Fruit fly (Drosophila melanogaster) whole organism, embryonic: Measurements from ENCODE around the gene CG33278.

Source experiments
- Adf1 ChIP-seq: fragments of 200-800 bp; sonication (Bioruptor generic); IDR thresholded peaks from 2 replicates; pipeline ENCODE4 v1.3.6; 2022; ENCODE audit warnings: missing biosample characterization, missing genetic modification characterization
- Atf3 ChIP-seq: fragments of 200-800 bp; sonication (Bioruptor generic); optimal IDR thresholded peaks from 3 replicates; lab custom pipeline; 2016; ENCODE audit warnings: missing biosample characterization, missing genetic modification characterization
- Awh ChIP-seq: fragments of 200-800 bp; sonication (Bioruptor generic); IDR thresholded peaks from 2 replicates; pipeline ENCODE4, ENCODE4 v1.3.6; 2022; ENCODE audit warnings: missing biosample characterization, missing genetic modification characterization
- BtbVII ChIP-seq: fragments of 200-800 bp; sonication (Bioruptor generic); optimal IDR thresholded peaks from 3 replicates; lab custom pipeline; 2017; ENCODE audit warnings: missing biosample characterization, mild to moderate bottlenecking, missing genetic modification characterization
- CG10209 ChIP-seq: fragments of 200-800 bp; sonication (Bioruptor generic); optimal IDR thresholded peaks from 3 replicates; lab custom pipeline; 2017; ENCODE audit warnings: missing biosample characterization, mild to moderate bottlenecking, missing genetic modification characterization, missing genetic modification reagents
- CG10979 ChIP-seq: fragments of 200-800 bp; sonication (Bioruptor generic); optimal IDR thresholded peaks from 2 replicates; lab custom pipeline; 2018; ENCODE audit warnings: missing biosample characterization, mild to moderate bottlenecking, missing genetic modification characterization, moderate library complexity
- CG14014 ChIP-seq: fragments of 200-800 bp; sonication (Bioruptor generic); IDR thresholded peaks from 2 replicates; pipeline ENCODE4 v1.3.6; 2022; ENCODE audit warnings: missing biosample characterization, missing genetic modification characterization
- CG14965 ChIP-seq: fragments of 200-800 bp; sonication (Bioruptor generic); optimal IDR thresholded peaks from 2 replicates; lab custom pipeline; 2016; ENCODE audit warnings: missing biosample characterization, missing genetic modification characterization, borderline replicate concordance
- CG15479 ChIP-seq: fragments of 200-800 bp; sonication (Bioruptor generic); optimal IDR thresholded peaks from 3 replicates; lab custom pipeline; 2019; ENCODE audit warnings: missing biosample characterization, mild to moderate bottlenecking, missing genetic modification characterization, moderate library complexity
- CG15601 ChIP-seq: fragments of 200-800 bp; sonication (Bioruptor generic); optimal IDR thresholded peaks from 3 replicates; lab custom pipeline; 2019; ENCODE audit warnings: missing biosample characterization, mild to moderate bottlenecking, missing genetic modification characterization, moderate library complexity
- CG1603 ChIP-seq: fragments of 200-800 bp; sonication (Bioruptor generic); optimal IDR thresholded peaks from 2 replicates; lab custom pipeline; 2019; ENCODE audit warnings: missing biosample characterization, mild to moderate bottlenecking, missing genetic modification characterization, moderate library complexity
- CG18011 ChIP-seq: fragments of 200-800 bp; sonication (Bioruptor generic); optimal IDR thresholded peaks from 2 replicates; lab custom pipeline; 2017; ENCODE audit warnings: missing biosample characterization, missing genetic modification characterization, mild to moderate bottlenecking, moderate library complexity, missing genotype
- CG18599 ChIP-seq: fragments of 200-800 bp; sonication (Bioruptor generic); optimal IDR thresholded peaks from 3 replicates; lab custom pipeline; 2017; ENCODE audit warnings: missing biosample characterization, missing genetic modification characterization, mild to moderate bottlenecking, moderate library complexity, missing genetic modification reagents
- CG2120 ChIP-seq: fragments of 200-800 bp; sonication (Bioruptor generic); optimal IDR thresholded peaks from 3 replicates; lab custom pipeline; 2016; ENCODE audit warnings: missing biosample characterization, missing genetic modification characterization
- CG2202 ChIP-seq: fragments of 200-800 bp; sonication (Bioruptor generic); optimal IDR thresholded peaks from 2 replicates; lab custom pipeline; 2018; ENCODE audit warnings: missing biosample characterization, mild to moderate bottlenecking, missing genetic modification characterization
- CG30403 ChIP-seq: fragments of 200-800 bp; sonication (Bioruptor generic); optimal IDR thresholded peaks from 3 replicates; lab custom pipeline; 2016; ENCODE audit warnings: missing biosample characterization, missing genetic modification characterization
- CG31224 ChIP-seq: fragments of 200-800 bp; sonication (Bioruptor generic); IDR thresholded peaks from 2 replicates; pipeline ENCODE4 v1.3.6; 2022; ENCODE audit warnings: missing biosample characterization, missing genetic modification characterization
- CG3163 ChIP-seq: fragments of 200-800 bp; sonication (Bioruptor generic); optimal IDR thresholded peaks from 3 replicates; lab custom pipeline; 2016; ENCODE audit warnings: missing biosample characterization, missing genetic modification characterization
- CG32772 ChIP-seq: fragments of 200-800 bp; sonication (Bioruptor generic); IDR thresholded peaks from 2 replicates; pipeline ENCODE4 v1.3.6; 2022; ENCODE audit warnings: missing biosample characterization, missing genetic modification characterization
- CG4617 ChIP-seq: fragments of 200-800 bp; sonication (Bioruptor generic); optimal IDR thresholded peaks from 3 replicates; lab custom pipeline; 2016; ENCODE audit warnings: missing biosample characterization, missing genetic modification characterization, borderline replicate concordance
- CG6254 ChIP-seq: fragments of 200-800 bp; sonication (Bioruptor generic); optimal IDR thresholded peaks from 3 replicates; lab custom pipeline; 2017; ENCODE audit warnings: mild to moderate bottlenecking, missing biosample characterization, missing genetic modification reagents, missing genetic modification characterization
- Dp ChIP-seq: fragments of 200-800 bp; sonication (Bioruptor generic); optimal IDR thresholded peaks from 2 replicates; lab custom pipeline; 2018; ENCODE audit warnings: missing biosample characterization, mild to moderate bottlenecking, missing genetic modification characterization, moderate library complexity
- Drgx ChIP-seq: fragments of 200-800 bp; sonication (Bioruptor generic); IDR thresholded peaks from 2 replicates; pipeline ENCODE4 v1.3.6; 2022; ENCODE audit warnings: missing biosample characterization, missing genetic modification characterization
- E2f1 ChIP-seq: fragments of 200-800 bp; sonication (Bioruptor generic); IDR thresholded peaks from 2 replicates; pipeline ENCODE4 v1.3.6; 2022; ENCODE audit warnings: missing biosample characterization, missing genetic modification characterization
- ERR ChIP-seq: fragments of 200-800 bp; sonication (Bioruptor generic); optimal IDR thresholded peaks from 2 replicates; lab custom pipeline; 2016; ENCODE audit warnings: missing biosample characterization, missing genetic modification characterization
- HLH4C ChIP-seq: fragments of 200-800 bp; sonication (Bioruptor generic); IDR thresholded peaks from 3 replicates; pipeline ENCODE4 v1.3.6; 2022; ENCODE audit warnings: missing biosample characterization, missing genetic modification characterization; ENCODE audit not compliant: partially characterized antibody
- HmgD ChIP-seq: fragments of 200-800 bp; sonication (Bioruptor generic); optimal IDR thresholded peaks from 3 replicates; lab custom pipeline; 2016; ENCODE audit warnings: missing biosample characterization, missing genetic modification characterization
- Jarid2 ChIP-seq: fragments of 200-800 bp; sonication (Bioruptor generic); optimal IDR thresholded peaks from 3 replicates; lab custom pipeline; 2017; ENCODE audit warnings: mild to moderate bottlenecking, missing biosample characterization, missing genetic modification reagents, missing genetic modification characterization
- Nf-YC ChIP-seq: fragments of 200-800 bp; optimal IDR thresholded peaks from 3 replicates; lab custom pipeline; 2019; ENCODE audit warnings: missing biosample characterization, mild to moderate bottlenecking, missing genetic modification characterization, moderate library complexity
- NfI ChIP-seq: fragments of 200-800 bp; sonication (Bioruptor generic); optimal IDR thresholded peaks from 3 replicates; lab custom pipeline; 2018; ENCODE audit warnings: missing biosample characterization, mild to moderate bottlenecking, missing genetic modification characterization, moderate library complexity
- Ptx1 ChIP-seq: fragments of 200-800 bp; sonication (Bioruptor generic); IDR thresholded peaks from 2 replicates; pipeline ENCODE4 v1.3.6; 2022; ENCODE audit warnings: missing biosample characterization, missing genetic modification characterization
- Side ChIP-seq: fragments of 200-800 bp; sonication (Bioruptor generic); optimal IDR thresholded peaks from 2 replicates; lab custom pipeline; 2016; ENCODE audit warnings: missing biosample characterization, missing genetic modification characterization
- ato ChIP-seq: fragments of 200-800 bp; sonication (Bioruptor generic); IDR thresholded peaks from 2 replicates; pipeline ENCODE4 v1.3.6; 2022; ENCODE audit warnings: missing biosample characterization, missing genetic modification characterization; ENCODE audit not compliant: partially characterized antibody
- bbx ChIP-seq: fragments of 200-800 bp; sonication (Bioruptor generic); IDR thresholded peaks from 2 replicates; pipeline ENCODE4 v1.3.6; 2022; ENCODE audit warnings: missing biosample characterization, missing genetic modification characterization; ENCODE audit not compliant: partially characterized antibody
- cad ChIP-seq: fragments of >200 bp; optimal IDR thresholded peaks from 2 replicates; lab custom pipeline; 2017; ENCODE audit warnings: missing biosample characterization, missing genetic modification characterization
- caup ChIP-seq: fragments of 200-800 bp; sonication (Bioruptor generic); optimal IDR thresholded peaks from 3 replicates; lab custom pipeline; 2017; ENCODE audit warnings: missing biosample characterization, mild to moderate bottlenecking, missing genetic modification characterization, moderate library complexity; ENCODE audit not compliant: severe bottlenecking
- gsb-n ChIP-seq: fragments of 200-800 bp; sonication (Bioruptor generic); optimal IDR thresholded peaks from 3 replicates; lab custom pipeline; 2018; ENCODE audit warnings: missing biosample characterization, mild to moderate bottlenecking, missing genetic modification characterization
- nerfin-1 ChIP-seq: fragments of 200-800 bp; sonication (Bioruptor generic); optimal IDR thresholded peaks from 3 replicates; lab custom pipeline; 2019; ENCODE audit warnings: missing biosample characterization, mild to moderate bottlenecking, missing genetic modification characterization, moderate library complexity
- odd ChIP-seq: fragments of 200-800 bp; sonication (Bioruptor generic); optimal IDR thresholded peaks from 2 replicates; lab custom pipeline; 2017; ENCODE audit warnings: missing biosample characterization, mild to moderate bottlenecking, missing genetic modification characterization
- pan ChIP-seq, 4 experiments: fragments of >200 bp in 3 of 4; fragments of 200-800 bp in 1 of 4; sonication (Bioruptor generic) in 1 of 4; optimal IDR thresholded peaks in 3 of 4; IDR thresholded peaks in 1 of 4; 2 replicates each; pipeline versions ENCODE4 v1.3.6 to Lab custom; 2017 to 2022; ENCODE audit warnings: missing biosample characterization in 2 of 4, missing genetic modification characterization in 2 of 4, mixed read lengths in 1 of 4
- sob ChIP-seq: fragments of 200-800 bp; sonication (Bioruptor generic); IDR thresholded peaks from 2 replicates; pipeline ENCODE4 v1.3.6; 2022; ENCODE audit warnings: missing biosample characterization, missing genetic modification characterization
- yki ChIP-seq: fragments of >200 bp; optimal IDR thresholded peaks from 3 replicates; lab custom pipeline; 2018
- zfh1 ChIP-seq: fragments of 200-800 bp; sonication (Bioruptor generic); IDR thresholded peaks from 3 replicates; pipeline ENCODE4 v1.3.6; 2022; ENCODE audit warnings: missing biosample characterization, missing genetic modification characterization

Gene CG33278

dm6 chr3L:7434715-7435653, 15.7 kb upstream of the CG33278 start, which contains the start of gene Rac2 (continued):
- TF ChIP-seq Nf-YC (peak; percentile 44), pan (optimal IDR thresholded peaks at IDR 0.05; lab: Kevin White, UChicago) (no peak), pan (GFP tag; optimal IDR thresholded peaks at IDR 0.05 in 1 of 2, IDR thresholded peaks at IDR 0.05 in 1 of 2) (peak in 1 of 2 experiments; percentile 16), CG32772 (peak; percentile 39; the same call in 1 of the 2 replicates), Adf1 (GFP tag; lab: Robert Waterston, UW) (peak; percentile 65), caup (GFP tag; lab: Kevin White, UChicago) (peak; percentile 54), Side (peak; percentile 12), CG1603 (tag; lab: Kevin White, UChicago) (peak; percentile 1), cad (GFP tag; lab: Kevin White, UChicago) (peak; percentile 76), BtbVII (GFP tag; lab: Kevin White, UChicago) (peak; percentile 26), CG14965 (no peak), NfI (GFP tag; lab: Kevin White, UChicago) (peak; percentile 13), gsb-n (tag; lab: Kevin White, UChicago) (peak; percentile 56), yki (lab: Kevin White, UChicago) (peak; percentile 95), Dp (GFP tag; lab: Kevin White, UChicago) (no peak), zfh1 (GFP tag; lab: Robert Waterston, UW) (no peak), CG2202 (tag; lab: Kevin White, UChicago) (peak; percentile 20), Ptx1 (GFP tag; lab: Robert Waterston, UW) (peak; percentile 30; the same call in 1 of the 2 replicates), ato (GFP tag; lab: Robert Waterston, UW) (no peak), HLH4C (GFP tag; lab: Robert Waterston, UW) (0 out of 3 replicates have a peak, but pooled peaks have one; percentile 37), Drgx (peak; percentile 22), CG2120 (GFP tag; lab: Kevin White, UChicago) (peak; percentile 38), HmgD (GFP tag; lab: Kevin White, UChicago) (peak; percentile 45), Jarid2 (GFP tag; lab: Kevin White, UChicago) (peak; percentile 66), CG15601 (tag; lab: Kevin White, UChicago) (peak; percentile 64), E2f1 (GFP tag; lab: Robert Waterston, UW) (no peak), CG4617 (no peak), CG14014 (GFP tag; lab: Robert Waterston, UW) (0 out of 2 replicates have a peak, but pooled peaks have one; percentile 9), CG6254 (peak; percentile 35), nerfin-1 (no peak), Awh (GFP tag; lab: Robert Waterston, UW) (0 out of 2 replicates have a peak, but pooled peaks have one; percentile 47), sob (peak; percentile 45; the same call in 1 of the 2 replicates), Atf3 (GFP tag; lab: Kevin White, UChicago) (peak; percentile 57), CG3163 (peak; percentile 89), CG10979 (tag; lab: Kevin White, UChicago) (peak; percentile 22), CG31224 (GFP tag; lab: Robert Waterston, UW) (0 out of 2 replicates have a peak, but pooled peaks have one; percentile 13), CG15479 (GFP tag; lab: Kevin White, UChicago) (peak; percentile 34), CG10209 (GFP tag; lab: Kevin White, UChicago) (no peak), odd (GFP tag; lab: Kevin White, UChicago) (peak; percentile 22), CG30403 (GFP tag; lab: Kevin White, UChicago) (no peak), ERR (GFP tag; lab: Kevin White, UChicago) (peak; percentile 46), CG18011 (GFP tag; lab: Kevin White, UChicago) (no peak), bbx (GFP tag; lab: Robert Waterston, UW) (peak; percentile 54), CG18599 (GFP tag; lab: Kevin White, UChicago) (no peak)
